Worm (Caenorhabditis elegans) whole organism, young adult: ENCODE measurements around the gene D2023.1.

ENCODE experiments used
- B0019.2 ChIP-seq: fragments of 200-800 bp; sonication (Bioruptor generic); conservative IDR thresholded peaks from 2 replicates; pipeline ENCODE4 v1.3.6; 2022; ENCODE audit warnings: missing genetic modification reagents, missing genetic modification characterization, missing compliant biosample characterization
- F37B4.10 ChIP-seq: fragments of 200-800 bp; sonication (Bioruptor generic); IDR thresholded peaks from 2 replicates; pipeline ENCODE4 v1.3.6; 2022; ENCODE audit warnings: missing genetic modification characterization, missing compliant biosample characterization
- F49E8.2 ChIP-seq: sonication (generic microtip); optimal IDR thresholded peaks from 3 replicates; lab custom pipeline; 2017; ENCODE audit warnings: missing genetic modification characterization, mild to moderate bottlenecking, missing compliant biosample characterization, antibody characterized with exemption, moderate library complexity; ENCODE audit not compliant: insufficient read depth
- F57C9.4 ChIP-seq: sonication (generic microtip); optimal IDR thresholded peaks from 2 replicates; lab custom pipeline; 2017; ENCODE audit warnings: mild to moderate bottlenecking, missing genetic modification characterization, missing compliant biosample characterization
- K11D2.4 ChIP-seq: fragments of 200-800 bp; sonication (Bioruptor generic); IDR thresholded peaks from 2 replicates; pipeline ENCODE4 v1.3.6; 2022; ENCODE audit warnings: missing genetic modification reagents, missing genetic modification characterization, missing compliant biosample characterization
- K12H6.12 ChIP-seq: fragments of 200-800 bp; sonication (Bioruptor generic); optimal IDR thresholded peaks from 2 replicates; lab custom pipeline; 2018; ENCODE audit warnings: mild to moderate bottlenecking, missing genetic modification characterization, missing compliant biosample characterization
- Y79H2A.3 ChIP-seq: fragments of 200-800 bp; sonication (Bioruptor generic); conservative IDR thresholded peaks from 2 replicates; pipeline ENCODE4 v1.3.6; 2022; ENCODE audit warnings: missing genetic modification reagents, missing genetic modification characterization, missing compliant biosample characterization
- ama-1 ChIP-seq, 3 experiments: fragments of 150-350 bp in 1 of 3; sonication (generic microtip) in 2 of 3; optimal IDR thresholded peaks; 2 replicates each; lab custom pipeline; 2014 to 2018; ENCODE audit warnings: missing biosample characterization in 2 of 3, missing genetic modification characterization in 2 of 3, missing genetic modification reagents in 2 of 3
- bed-2 ChIP-seq: fragments of 200-800 bp; sonication (Bioruptor generic); IDR thresholded peaks from 2 replicates; pipeline ENCODE4 v1.3.6; 2022; ENCODE audit warnings: missing genetic modification reagents, missing genetic modification characterization, missing compliant biosample characterization
- ccch-3 ChIP-seq: fragments of 200-800 bp; sonication (Bioruptor generic); optimal IDR thresholded peaks from 2 replicates; lab custom pipeline; 2018; ENCODE audit warnings: mild to moderate bottlenecking, missing genetic modification characterization, missing compliant biosample characterization
- cebp-2 ChIP-seq: fragments of 200-800 bp; sonication (Bioruptor generic); IDR thresholded peaks from 2 replicates; pipeline ENCODE4 v1.3.6; 2022; ENCODE audit warnings: missing genetic modification characterization, missing compliant biosample characterization
- ceh-100 ChIP-seq: fragments of 200-800 bp; sonication (Bioruptor generic); IDR thresholded peaks from 2 replicates; pipeline ENCODE4 v1.3.6; 2022; ENCODE audit warnings: missing genetic modification reagents, missing genetic modification characterization, missing compliant biosample characterization
- ceh-91 ChIP-seq: fragments of 200-800 bp; sonication (Bioruptor generic); IDR thresholded peaks from 2 replicates; pipeline ENCODE4 v1.3.6; 2022; ENCODE audit warnings: missing genetic modification reagents, missing genetic modification characterization, missing compliant biosample characterization
- chd-7 ChIP-seq: sonication (generic microtip); optimal IDR thresholded peaks from 2 replicates; lab custom pipeline; 2016; ENCODE audit warnings: mild to moderate bottlenecking, missing genetic modification characterization, moderate library complexity, missing compliant biosample characterization
- dox-1 ChIP-seq: fragments of 200-800 bp; sonication (Bioruptor generic); IDR thresholded peaks from 2 replicates; pipeline ENCODE4 v1.3.6; 2022; ENCODE audit warnings: missing genetic modification reagents, missing genetic modification characterization, missing compliant biosample characterization
- dpl-1 ChIP-seq: fragments of 150-350 bp; optimal IDR thresholded peaks from 2 replicates; lab custom pipeline; 2014; ENCODE audit warnings: missing biosample characterization, missing genetic modification reagents, missing genetic modification characterization
- ekl-4 ChIP-seq: fragments of 200-800 bp; sonication (Bioruptor generic); IDR thresholded peaks from 2 replicates; pipeline ENCODE4 v1.3.6; 2022; ENCODE audit warnings: missing genetic modification reagents, missing genetic modification characterization, missing compliant biosample characterization
- ets-4 ChIP-seq: fragments of 200-800 bp; sonication (Bioruptor generic); optimal IDR thresholded peaks from 2 replicates; lab custom pipeline; 2018; ENCODE audit warnings: mild to moderate bottlenecking, missing genetic modification characterization, missing compliant biosample characterization
- him-1 ChIP-seq: sonication (generic microtip); optimal IDR thresholded peaks from 2 replicates; lab custom pipeline; 2016; ENCODE audit warnings: missing genotype, missing genetic modification reagents, missing genetic modification characterization, missing compliant biosample characterization
- hlh-26 ChIP-seq: fragments of 200-800 bp; sonication (Bioruptor generic); conservative IDR thresholded peaks from 2 replicates; pipeline ENCODE4 v1.3.6; 2022; ENCODE audit warnings: missing genetic modification reagents, missing genetic modification characterization, missing compliant biosample characterization
- hmg-1.2 ChIP-seq: fragments of 200-800 bp; sonication (Bioruptor generic); IDR thresholded peaks from 2 replicates; pipeline ENCODE4 v1.3.6; 2022; ENCODE audit warnings: missing genetic modification reagents, missing genetic modification characterization, missing compliant biosample characterization
- lag-1 ChIP-seq: fragments of 200-800 bp; sonication (Bioruptor generic); IDR thresholded peaks from 2 replicates; pipeline ENCODE4 v1.3.6; 2022; ENCODE audit warnings: missing genetic modification reagents, missing genetic modification characterization, missing compliant biosample characterization
- let-526 ChIP-seq: fragments of 200-800 bp; sonication (Bioruptor generic); IDR thresholded peaks from 2 replicates; pipeline ENCODE4 v1.3.6; 2022; ENCODE audit warnings: missing genetic modification reagents, missing genetic modification characterization, missing compliant biosample characterization
- lin-35 ChIP-seq, 3 experiments: fragments of 150-350 bp in 2 of 3; sonication (generic microtip) in 1 of 3; optimal IDR thresholded peaks; 2 replicates each; lab custom pipeline; 2014 to 2018; ENCODE audit warnings: missing biosample characterization in 3 of 3, missing genetic modification characterization in 3 of 3, missing genetic modification reagents in 3 of 3
- lir-1 ChIP-seq: fragments of 200-800 bp; sonication (Bioruptor generic); conservative IDR thresholded peaks from 2 replicates; pipeline ENCODE4 v1.3.6; 2022; ENCODE audit warnings: missing genetic modification reagents, missing genetic modification characterization, missing compliant biosample characterization
- lsl-1 ChIP-seq: fragments of 200-800 bp; sonication (Bioruptor generic); optimal IDR thresholded peaks from 2 replicates; lab custom pipeline; 2018; ENCODE audit warnings: mild to moderate bottlenecking, missing genetic modification characterization, moderate library complexity, missing compliant biosample characterization
- lsy-27 ChIP-seq: sonication (generic microtip); optimal IDR thresholded peaks from 2 replicates; lab custom pipeline; 2017; ENCODE audit warnings: missing genetic modification characterization, mild to moderate bottlenecking, missing compliant biosample characterization, antibody characterized with exemption, missing genotype, borderline replicate concordance; ENCODE audit not compliant: insufficient read depth
- mcd-1 ChIP-seq: fragments of 200-800 bp; sonication (Bioruptor generic); IDR thresholded peaks from 2 replicates; pipeline ENCODE4 v1.3.6; 2022; ENCODE audit warnings: missing genetic modification reagents, missing genetic modification characterization, missing compliant biosample characterization
- mes-4 ChIP-seq: sonication (generic microtip); optimal IDR thresholded peaks from 2 replicates; lab custom pipeline; 2016; ENCODE audit warnings: missing genotype, missing genetic modification characterization, missing compliant biosample characterization
- nfyb-1 ChIP-seq: fragments of 200-800 bp; sonication (Bioruptor generic); IDR thresholded peaks from 2 replicates; pipeline ENCODE4 v1.3.6; 2022; ENCODE audit warnings: missing genetic modification reagents, missing genetic modification characterization, missing compliant biosample characterization
- nhr-80 ChIP-seq: sonication (generic microtip); optimal IDR thresholded peaks from 2 replicates; lab custom pipeline; 2016; ENCODE audit warnings: missing genetic modification characterization, missing compliant biosample characterization
- rec-8 ChIP-seq, 2 experiments: sonication (generic microtip); optimal IDR thresholded peaks; 2 replicates each; lab custom pipeline; 2016; ENCODE audit warnings: mild to moderate bottlenecking in 2 of 2, missing genetic modification characterization in 2 of 2, missing genetic modification reagents in 2 of 2, missing genotype in 2 of 2, missing biosample characterization in 1 of 2, missing compliant biosample characterization in 1 of 2, moderate library complexity in 1 of 2
- sea-2 ChIP-seq: fragments of 200-800 bp; sonication (Bioruptor generic); IDR thresholded peaks from 2 replicates; pipeline ENCODE4 v1.3.6; 2022; ENCODE audit warnings: missing genetic modification characterization, missing compliant biosample characterization
- snpc-1.3 ChIP-seq: sonication (generic microtip); optimal IDR thresholded peaks from 2 replicates; lab custom pipeline; 2017; ENCODE audit warnings: missing genetic modification characterization, mild to moderate bottlenecking, missing compliant biosample characterization, antibody characterized with exemption, moderate library complexity, missing genotype, missing genetic modification reagents; ENCODE audit not compliant: insufficient read depth
- somi-1 ChIP-seq: fragments of 200-800 bp; sonication (Bioruptor generic); optimal IDR thresholded peaks from 2 replicates; lab custom pipeline; 2018; ENCODE audit warnings: mild to moderate bottlenecking, missing genetic modification characterization, missing compliant biosample characterization
- tbp1 ChIP-seq: fragments of 200-800 bp; sonication (Bioruptor generic); optimal IDR thresholded peaks from 2 replicates; lab custom pipeline; 2018; ENCODE audit warnings: mild to moderate bottlenecking, missing genetic modification characterization, missing compliant biosample characterization
- xnd-1 ChIP-seq: sonication (generic microtip); optimal IDR thresholded peaks from 2 replicates; lab custom pipeline; 2016; ENCODE audit warnings: missing genotype, missing genetic modification reagents, missing genetic modification characterization, missing compliant biosample characterization
- zfh-2 ChIP-seq: fragments of 200-800 bp; sonication (Bioruptor generic); conservative IDR thresholded peaks from 2 replicates; pipeline ENCODE4 v1.3.6; 2022; ENCODE audit warnings: missing genetic modification reagents, missing genetic modification characterization, missing compliant biosample characterization
- ztf-3 ChIP-seq: fragments of 200-800 bp; sonication (Bioruptor generic); optimal IDR thresholded peaks from 2 replicates; lab custom pipeline; 2018; ENCODE audit warnings: mild to moderate bottlenecking, missing genetic modification characterization, missing compliant biosample characterization

The D2023.1 gene

DNA sequence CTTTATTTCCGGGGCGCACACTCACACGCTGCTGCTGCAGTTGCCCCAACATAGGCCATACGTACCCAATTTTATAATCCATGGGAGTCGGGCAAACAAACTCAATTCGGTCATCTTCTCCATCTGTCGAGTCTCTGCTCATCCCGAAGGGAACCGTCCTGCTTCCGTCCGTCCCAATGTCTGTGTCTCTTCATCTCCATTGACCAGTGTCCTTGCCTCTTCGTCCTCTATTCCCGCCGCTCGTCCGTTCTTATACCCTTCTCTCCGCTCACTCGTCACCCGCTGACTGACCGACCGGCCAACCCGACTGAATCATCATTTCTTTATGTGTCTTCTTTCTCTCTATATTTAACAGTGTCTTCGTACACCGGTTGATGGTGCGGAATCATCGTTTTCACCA, 55.5 kb downstream of the D2023.1 start:
- TF ChIP-seq mcd-1 (GFP tag; lab: Robert Waterston, UW) = 0 out of 2 replicates have a peak, but pooled peaks have one; percentile 30
- no peak for TF ChIP-seq lir-1 (GFP tag; lab: Robert Waterston, UW)
- peak; percentile 45; the same call in 1 of the 2 replicates for TF ChIP-seq hmg-1.2 (GFP tag; lab: Robert Waterston, UW)
- no peak for TF ChIP-seq F37B4.10 (GFP tag; lab: Robert Waterston, UW)
- TF ChIP-seq dpl-1 (GFP tag; lab: Kevin White, UChicago) = no peak
- TF ChIP-seq ekl-4 (GFP tag; lab: Robert Waterston, UW) = peak; percentile 42; the same call in 1 of the 2 replicates
- no peak for TF ChIP-seq lsl-1 (GFP tag; lab: Kevin White, UChicago)
- TF ChIP-seq nfyb-1 = no peak
- TF ChIP-seq him-1 (tag; lab: Kevin White, UChicago) = no peak
- no peak for TF ChIP-seq ama-1 (optimal IDR thresholded peaks at IDR 0.05; lab: Kevin White, UChicago)
- no peak for TF ChIP-seq ama-1 (GFP tag; optimal IDR thresholded peaks at IDR 0.05; lab: Kevin White, UChicago)
- no peak for TF ChIP-seq F57C9.4 (tag; lab: Kevin White, UChicago)
- no peak for TF ChIP-seq lag-1 (GFP tag; lab: Robert Waterston, UW)
- no peak for TF ChIP-seq lin-35 (GFP tag; optimal IDR thresholded peaks at IDR 0.05; lab: Kevin White, UChicago)
- TF ChIP-seq ceh-100 (GFP tag; lab: Robert Waterston, UW) = no peak
- TF ChIP-seq snpc-1.3 (tag; lab: Kevin White, UChicago) = no peak
- no peak for TF ChIP-seq cebp-2 (GFP tag; lab: Robert Waterston, UW)
- no peak for TF ChIP-seq B0019.2 (GFP tag; lab: Robert Waterston, UW)
- no peak for TF ChIP-seq somi-1 (GFP tag; lab: Kevin White, UChicago)
- no peak for TF ChIP-seq ztf-3 (GFP tag; lab: Kevin White, UChicago)
- TF ChIP-seq dox-1 (GFP tag; lab: Robert Waterston, UW) = peak; percentile 48; the same call in 1 of the 2 replicates
- no peak for TF ChIP-seq rec-8 (tag; optimal IDR thresholded peaks at IDR 0.05; lab: Kevin White, UChicago)
- peak; percentile 88 for TF ChIP-seq zfh-2 (GFP tag; lab: Robert Waterston, UW)
- TF ChIP-seq mes-4 (tag; lab: Kevin White, UChicago) = no peak
- TF ChIP-seq K12H6.12 (tag; lab: Kevin White, UChicago) = peak; percentile 38
- TF ChIP-seq sea-2 (GFP tag; lab: Robert Waterston, UW) = no peak
- 0 out of 2 replicates have a peak, but pooled peaks have one; percentile 48 for TF ChIP-seq K11D2.4 (GFP tag; lab: Robert Waterston, UW)
- TF ChIP-seq xnd-1 (tag; lab: Kevin White, UChicago) = no peak
- TF ChIP-seq lsy-27 (tag; lab: Kevin White, UChicago) = no peak
- no peak for TF ChIP-seq hlh-26 (GFP tag; lab: Robert Waterston, UW)
- TF ChIP-seq F49E8.2 (tag; lab: Kevin White, UChicago) = no peak
- TF ChIP-seq Y79H2A.3 (GFP tag; lab: Robert Waterston, UW) = no peak
- no peak for TF ChIP-seq ccch-3 (GFP tag; lab: Kevin White, UChicago)
- no peak for TF ChIP-seq bed-2 (GFP tag; lab: Robert Waterston, UW)
- TF ChIP-seq let-526 (GFP tag; lab: Robert Waterston, UW) = no peak
- TF ChIP-seq tbp1 (GFP tag; lab: Kevin White, UChicago) = peak; percentile 5
- no peak for TF ChIP-seq ets-4 (GFP tag; lab: Kevin White, UChicago)
- no peak for TF ChIP-seq ceh-91 (GFP tag; lab: Robert Waterston, UW)
- peak; percentile 31 for TF ChIP-seq nhr-80 (tag; lab: Kevin White, UChicago)
- peak; percentile 12 for TF ChIP-seq chd-7 (tag; lab: Kevin White, UChicago)
